Worm (Caenorhabditis elegans): ENCODE measurements around the gene C39B5.2.

DNA sequence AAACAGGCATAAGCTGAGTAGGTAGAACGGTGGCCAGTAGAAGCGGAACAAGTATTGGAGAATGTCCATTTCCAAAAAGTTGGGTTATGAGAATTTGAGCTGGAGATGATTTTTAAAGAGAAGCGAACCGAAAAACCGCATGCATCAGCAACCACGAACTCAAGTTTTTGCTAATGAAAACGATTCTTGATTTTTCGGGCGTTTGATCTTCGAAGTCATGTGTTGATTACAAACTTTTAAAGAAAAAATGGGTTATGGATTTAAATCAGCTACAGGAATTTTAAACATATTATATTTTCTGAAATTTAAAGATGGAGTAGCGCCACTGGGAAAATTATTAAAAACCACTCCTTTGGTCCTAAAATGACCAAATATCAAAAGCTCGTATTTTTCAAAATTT is 10.8 kb upstream of the C39B5.2 start, which contains the start of gene srd-65:
- no peak for TF ChIP-seq zag-1 (tag; optimal IDR thresholded peaks at IDR 0.05)
- no peak for TF ChIP-seq skn-1 (tag; optimal IDR thresholded peaks at IDR 0.05)
- no peak for TF ChIP-seq nhr-12 (tag; optimal IDR thresholded peaks at IDR 0.05)
- no peak for TF ChIP-seq ztf-11 (tag; optimal IDR thresholded peaks at IDR 0.05)
- no peak for TF ChIP-seq daf-12 (tag; optimal IDR thresholded peaks at IDR 0.05)
- TF ChIP-seq ama-1 (optimal IDR thresholded peaks at IDR 0.05), result no peak
- TF ChIP-seq tbx-2 (tag; optimal IDR thresholded peaks at IDR 0.05), result no peak
- no peak for TF ChIP-seq ceh-28 (tag; optimal IDR thresholded peaks at IDR 0.05)
- TF ChIP-seq pqm-1 (tag; optimal IDR thresholded peaks at IDR 0.05), result no peak
- no peak for TF ChIP-seq nhr-237 (tag; optimal IDR thresholded peaks at IDR 0.05)

Measured in whole organism, L3 larva.